Worm (Caenorhabditis elegans) whole organism, L2 larva: ENCODE measurements around the gene inx-10.

ENCODE experiments used
- ama-1 ChIP-seq: fragments of 150-350 bp; optimal IDR thresholded peaks from 2 replicates; lab custom pipeline; 2018; ENCODE audit warnings: inconsistent platforms
- elt-1 ChIP-seq: fragments of 150-350 bp; optimal IDR thresholded peaks from 2 replicates; lab custom pipeline; 2014; ENCODE audit warnings: missing biosample characterization, missing genetic modification characterization
- mab-5 ChIP-seq: fragments of 150-350 bp; optimal IDR thresholded peaks from 2 replicates; lab custom pipeline; 2014; ENCODE audit warnings: missing biosample characterization, missing genetic modification characterization
- nhr-12 ChIP-seq: fragments of 150-350 bp; optimal IDR thresholded peaks from 2 replicates; lab custom pipeline; 2014; ENCODE audit warnings: missing biosample characterization, missing genetic modification characterization
- nhr-237 ChIP-seq: fragments of 150-350 bp; optimal IDR thresholded peaks from 2 replicates; lab custom pipeline; 2014; ENCODE audit warnings: missing biosample characterization, missing genetic modification characterization
- nhr-6 ChIP-seq: fragments of 150-350 bp; optimal IDR thresholded peaks from 2 replicates; lab custom pipeline; 2014; ENCODE audit warnings: missing biosample characterization, missing genetic modification characterization
- zag-1 ChIP-seq: fragments of 150-350 bp; optimal IDR thresholded peaks from 2 replicates; lab custom pipeline; 2014; ENCODE audit warnings: missing biosample characterization, missing genetic modification characterization
- ztf-11 ChIP-seq: sonication (generic microtip); optimal IDR thresholded peaks from 2 replicates; lab custom pipeline; 2017; ENCODE audit warnings: missing biosample characterization, missing genetic modification characterization

ce11 chrV:9246260-9246659 is 39.0 kb upstream of the inx-10 start, which contains the start of gene aat-2:
- TF ChIP-seq nhr-6 (tag; lab: Kevin White, UChicago) (no peak), ama-1 (no peak), ztf-11 (tag; lab: Kevin White, UChicago) (no peak), nhr-237 (tag; lab: Kevin White, UChicago) (no peak), nhr-12 (tag; lab: Kevin White, UChicago) (no peak), zag-1 (no peak), mab-5 (tag; lab: Kevin White, UChicago) (no peak), elt-1 (tag; lab: Kevin White, UChicago) (no peak)
